Worm (Caenorhabditis elegans) whole organism, early embryonic: Measurements from ENCODE around the gene ZK6.6.

ENCODE experiments used
- B0310.2 ChIP-seq: sonication (generic microtip); optimal IDR thresholded peaks from 2 replicates; lab custom pipeline; 2016; ENCODE audit warnings: mild to moderate bottlenecking, missing genetic modification characterization, missing compliant biosample characterization
- F13C5.2 ChIP-seq: sonication (generic microtip); optimal IDR thresholded peaks from 2 replicates; lab custom pipeline; 2017; ENCODE audit warnings: mild to moderate bottlenecking, missing genetic modification characterization, inconsistent platforms, missing compliant biosample characterization
- ama-1 ChIP-seq: fragments of 150-350 bp; optimal IDR thresholded peaks from 2 replicates; lab custom pipeline; 2014
- ceh-13 ChIP-seq: fragments of 200-800 bp; sonication (Bioruptor generic); optimal IDR thresholded peaks from 2 replicates; lab custom pipeline; 2018; ENCODE audit warnings: mild to moderate bottlenecking, missing genetic modification characterization, missing compliant biosample characterization
- ceh-36 ChIP-seq: sonication (generic microtip); optimal IDR thresholded peaks from 2 replicates; lab custom pipeline; 2016; ENCODE audit warnings: missing genetic modification characterization, inconsistent platforms, missing compliant biosample characterization
- ets-7 ChIP-seq: sonication (generic microtip); optimal IDR thresholded peaks from 2 replicates; lab custom pipeline; 2016; ENCODE audit warnings: missing genotype, missing genetic modification characterization, missing compliant biosample characterization
- flt-1 ChIP-seq: fragments of 200-800 bp; sonication (Bioruptor generic); IDR thresholded peaks from 2 replicates; pipeline ENCODE4 v1.3.6; 2022; ENCODE audit warnings: missing genetic modification characterization, missing compliant biosample characterization
- hmbx-1 ChIP-seq: sonication (generic microtip); optimal IDR thresholded peaks from 2 replicates; lab custom pipeline; 2016; ENCODE audit warnings: mild to moderate bottlenecking, missing genetic modification characterization, missing compliant biosample characterization
- hnd-1 ChIP-seq: sonication (generic microtip); optimal IDR thresholded peaks from 2 replicates; lab custom pipeline; 2016; ENCODE audit warnings: missing genetic modification characterization, missing compliant biosample characterization
- pes-1 ChIP-seq: fragments of 200-800 bp; sonication (Bioruptor generic); IDR thresholded peaks from 2 replicates; pipeline ENCODE4 v1.3.6; 2022; ENCODE audit warnings: missing genetic modification reagents, missing genetic modification characterization, missing compliant biosample characterization
- scrt-1 ChIP-seq: fragments of 200-800 bp; sonication (Bioruptor generic); IDR thresholded peaks from 2 replicates; pipeline ENCODE4 v1.3.6; 2022; ENCODE audit warnings: missing genetic modification characterization, missing compliant biosample characterization
- sea-1 ChIP-seq: fragments of 200-800 bp; sonication (Bioruptor generic); conservative IDR thresholded peaks from 2 replicates; pipeline ENCODE4 v1.3.6; 2022; ENCODE audit warnings: missing genetic modification characterization, missing compliant biosample characterization
- tbx-11 ChIP-seq: fragments of 200-800 bp; sonication (Bioruptor generic); IDR thresholded peaks from 2 replicates; pipeline ENCODE4 v1.3.6; 2022; ENCODE audit warnings: missing genetic modification characterization, missing compliant biosample characterization
- tbx-37 ChIP-seq: fragments of 200-800 bp; sonication (Bioruptor generic); conservative IDR thresholded peaks from 2 replicates; pipeline ENCODE4 v1.3.6; 2022; ENCODE audit warnings: missing genetic modification reagents, missing genetic modification characterization, missing compliant biosample characterization
- tra-4 ChIP-seq: sonication (generic microtip); optimal IDR thresholded peaks from 2 replicates; lab custom pipeline; 2017; ENCODE audit warnings: missing genetic modification characterization, missing compliant biosample characterization

Gene ZK6.6

ce11 chrV:439183-439749, 50.8 kb downstream of the ZK6.6 start:
- TF ChIP-seq sea-1 (GFP tag; lab: Robert Waterston, UW) (no peak), tra-4 (tag; lab: Kevin White, UChicago) (no peak), B0310.2 (tag; lab: Kevin White, UChicago) (no peak), tbx-37 (GFP tag; lab: Robert Waterston, UW) (no peak), ceh-36 (no peak), ets-7 (tag; lab: Kevin White, UChicago) (no peak), ama-1 (lab: Kevin White, UChicago) (no peak), flt-1 (GFP tag; lab: Robert Waterston, UW) (no peak), ceh-13 (GFP tag; lab: Kevin White, UChicago) (no peak)

- TF ChIP-seq ceh-13 (GFP tag; lab: Kevin White, UChicago) (no peak), tbx-11 (GFP tag; lab: Robert Waterston, UW) (no peak), B0310.2 (tag; lab: Kevin White, UChicago) (no peak), tbx-37 (GFP tag; lab: Robert Waterston, UW) (no peak), F13C5.2 (tag; lab: Kevin White, UChicago) (no peak), hmbx-1 (tag; lab: Kevin White, UChicago) (no peak), ama-1 (lab: Kevin White, UChicago) (no peak), scrt-1 (GFP tag; lab: Robert Waterston, UW) (no peak), pes-1 (GFP tag; lab: Robert Waterston, UW) (no peak), tra-4 (tag; lab: Kevin White, UChicago) (no peak), hnd-1 (tag; lab: Kevin White, UChicago) (no peak), flt-1 (GFP tag; lab: Robert Waterston, UW) (no peak)
Measured at ce11 chrV:440923-441322, 52.4 kb downstream of the ZK6.6 start, which contains the start of gene B0554.7. Gene B0554.7, minus strand, starts transcription at chrV:441023.
